Worm (Caenorhabditis elegans): ENCODE measurements around the gene F09E5.7.

ce11 chrII:5359252-5359651, 7.4 kb downstream of the F09E5.7 start, which contains the start of gene sec-6:
- TF ChIP-seq sox-4 (tag; optimal IDR thresholded peaks at IDR 0.05) (no peak), nhr-12 (tag; optimal IDR thresholded peaks at IDR 0.05) (no peak), nhr-77 (tag; optimal IDR thresholded peaks at IDR 0.05) (no peak), fos-1 (tag; optimal IDR thresholded peaks at IDR 0.05) (no peak), C04F5.9 (tag; optimal IDR thresholded peaks at IDR 0.05) (no peak), ama-1 (optimal IDR thresholded peaks at IDR 0.05) (no peak)
